Fruit fly (Drosophila melanogaster): Measurements from ENCODE around the gene Cka.

The Cka gene

dm6 chr2L:8081640-8082485, 51.3 kb downstream of the Cka start (continued):
- TF ChIP-seq fkh (GFP tag; optimal IDR thresholded peaks at IDR 0.05) (no peak), Eip78C (GFP tag) (peak; percentile 89), spab (GFP tag; optimal IDR thresholded peaks at IDR 0.05) (no peak), CG7368 (GFP tag; optimal IDR thresholded peaks at IDR 0.05) (no peak), net (GFP tag; optimal IDR thresholded peaks at IDR 0.05) (peak; percentile 13), Hr4 (GFP tag; optimal IDR thresholded peaks at IDR 0.05) (peak; percentile 69), Met (GFP tag; optimal IDR thresholded peaks at IDR 0.05) (no peak), Eip75B (GFP tag; optimal IDR thresholded peaks at IDR 0.05) (no peak), CG6276 (GFP tag; optimal IDR thresholded peaks at IDR 0.05) (no peak), CG3032 (tag; optimal IDR thresholded peaks at IDR 0.05) (peak; percentile 55), CG11902 (GFP tag; optimal IDR thresholded peaks at IDR 0.05) (no peak), CG4318 (GFP tag; optimal IDR thresholded peaks at IDR 0.05) (peak; percentile 71), cyc (GFP tag; optimal IDR thresholded peaks at IDR 0.05) (no peak), Ets96B (tag; optimal IDR thresholded peaks at IDR 0.05) (peak; percentile 84), achi (GFP tag; optimal IDR thresholded peaks at IDR 0.05) (peak; percentile 82), Eip93F (GFP tag; optimal IDR thresholded peaks at IDR 0.05) (no peak), OdsH (GFP tag; optimal IDR thresholded peaks at IDR 0.05) (peak; percentile 88), fd59A (GFP tag; optimal IDR thresholded peaks at IDR 0.05) (peak; percentile 67), svp (GFP tag) (peak; percentile 82)

dm6 chr2L:8082692-8083412, 52.3 kb downstream of the Cka start, which contains the start of gene Mcr:
TSS of gene Mcr (minus strand) at chr2L:8082982.
- peak; percentile 20 for TF ChIP-seq pdm3 (GFP tag; optimal IDR thresholded peaks at IDR 0.05)
- peak; percentile 20 for TF ChIP-seq Eip75B (GFP tag; optimal IDR thresholded peaks at IDR 0.05)
- TF ChIP-seq CG10631 (GFP tag; optimal IDR thresholded peaks at IDR 0.05), result peak; percentile 36
- TF ChIP-seq CG11902 (GFP tag; optimal IDR thresholded peaks at IDR 0.05), result no peak
- TF ChIP-seq CG31627 (GFP tag; optimal IDR thresholded peaks at IDR 0.05), result peak; percentile 15
- TF ChIP-seq Eip78C (GFP tag), result peak; percentile 56
- peak; percentile 22; the same call in 1 of the 3 replicates for TF ChIP-seq CG6163 (GFP tag; IDR thresholded peaks at IDR 0.05)
- peak; percentile 10 for TF ChIP-seq cyc (GFP tag; optimal IDR thresholded peaks at IDR 0.05)
- no peak for TF ChIP-seq dsx (GFP tag; optimal IDR thresholded peaks at IDR 0.05; ENCODE audit: poor library complexity, severe bottlenecking)
- peak; percentile 41 for TF ChIP-seq CG6854 (GFP tag; optimal IDR thresholded peaks at IDR 0.05)
- peak; percentile 22 for TF ChIP-seq topi (GFP tag; optimal IDR thresholded peaks at IDR 0.05)
- TF ChIP-seq lz (GFP tag; optimal IDR thresholded peaks at IDR 0.05), result no peak

dm6 chr2L:8083413-8083426, 52.7 kb downstream of the Cka start, which contains the start of gene Bsg:
TSS of gene Bsg (plus strand) at chr2L:8083420.
- TF ChIP-seq dac (GFP tag; optimal IDR thresholded peaks at IDR 0.05) (no peak), Hr4 (GFP tag; optimal IDR thresholded peaks at IDR 0.05) (no peak), CG1621 (tag; optimal IDR thresholded peaks at IDR 0.05) (no peak), Eip78C (GFP tag) (no peak), CG31627 (GFP tag; optimal IDR thresholded peaks at IDR 0.05) (no peak), Hr39 (GFP tag; optimal IDR thresholded peaks at IDR 0.05) (no peak), Sox14 (GFP tag; optimal IDR thresholded peaks at IDR 0.05) (no peak), lz (GFP tag; optimal IDR thresholded peaks at IDR 0.05) (no peak), spab (GFP tag; optimal IDR thresholded peaks at IDR 0.05) (no peak), CG6808 (GFP tag; optimal IDR thresholded peaks at IDR 0.05) (no peak), CG8632 (GFP tag; optimal IDR thresholded peaks at IDR 0.05) (no peak), CG8319 (GFP tag; optimal IDR thresholded peaks at IDR 0.05) (no peak), Gug (GFP tag; IDR thresholded peaks at IDR 0.05) (no peak), CG16779 (tag; optimal IDR thresholded peaks at IDR 0.05) (no peak), Hr38 (GFP tag; optimal IDR thresholded peaks at IDR 0.05) (no peak), CG11902 (GFP tag; optimal IDR thresholded peaks at IDR 0.05) (no peak), CG11762 (GFP tag; optimal IDR thresholded peaks at IDR 0.05; ENCODE audit: insufficient read depth) (no peak)

All from whole organism, prepupa.